Fruit fly (Drosophila melanogaster) whole organism, embryonic: ENCODE results near the gene CARPA.

Source experiments
- Ada2b ChIP-seq: fragments of 200-800 bp; sonication (Bioruptor generic); IDR thresholded peaks from 2 replicates; pipeline ENCODE4 v1.3.6; 2022; ENCODE audit warnings: missing biosample characterization, missing genetic modification characterization
- Atf-2 ChIP-seq: fragments of 200-800 bp; sonication (Bioruptor generic); optimal IDR thresholded peaks from 2 replicates; lab custom pipeline; 2016; ENCODE audit warnings: missing biosample characterization, missing genetic modification characterization
- CG10543 ChIP-seq: fragments of 200-800 bp; sonication (Bioruptor generic); optimal IDR thresholded peaks from 3 replicates; lab custom pipeline; 2017; ENCODE audit warnings: missing biosample characterization, mild to moderate bottlenecking, missing genetic modification characterization, moderate library complexity
- CG11093 ChIP-seq: fragments of 200-800 bp; sonication (Bioruptor generic); IDR thresholded peaks from 3 replicates; pipeline ENCODE4 v1.3.6; 2022; ENCODE audit warnings: missing biosample characterization, missing genetic modification characterization
- CG12769 ChIP-seq: fragments of 200-800 bp; sonication (Bioruptor generic); optimal IDR thresholded peaks from 2 replicates; lab custom pipeline; 2019; ENCODE audit warnings: missing biosample characterization, mild to moderate bottlenecking, missing genetic modification characterization, moderate library complexity
- CG14014 ChIP-seq: fragments of 200-800 bp; sonication (Bioruptor generic); IDR thresholded peaks from 2 replicates; pipeline ENCODE4 v1.3.6; 2022; ENCODE audit warnings: missing biosample characterization, missing genetic modification characterization
- CG14050 ChIP-seq: fragments of 200-800 bp; sonication (Bioruptor generic); IDR thresholded peaks from 3 replicates; pipeline ENCODE4 v1.3.6; 2022; ENCODE audit warnings: missing biosample characterization, missing genetic modification characterization
- CG14710 ChIP-seq: fragments of 200-800 bp; sonication (Bioruptor generic); optimal IDR thresholded peaks from 3 replicates; lab custom pipeline; 2019; ENCODE audit warnings: missing biosample characterization, mild to moderate bottlenecking, missing genetic modification characterization, moderate library complexity
- CG15601 ChIP-seq: fragments of 200-800 bp; sonication (Bioruptor generic); optimal IDR thresholded peaks from 3 replicates; lab custom pipeline; 2019; ENCODE audit warnings: missing biosample characterization, mild to moderate bottlenecking, missing genetic modification characterization, moderate library complexity
- CG18619 ChIP-seq: fragments of 200-800 bp; sonication (Bioruptor generic); optimal IDR thresholded peaks from 3 replicates; lab custom pipeline; 2017; ENCODE audit warnings: missing biosample characterization, mild to moderate bottlenecking, missing genetic modification characterization
- CG2199 ChIP-seq: fragments of 200-800 bp; sonication (Bioruptor generic); IDR thresholded peaks from 3 replicates; pipeline ENCODE4 v1.3.6; 2022; ENCODE audit warnings: missing biosample characterization, missing genetic modification characterization
- CG3163 ChIP-seq: fragments of 200-800 bp; sonication (Bioruptor generic); optimal IDR thresholded peaks from 3 replicates; lab custom pipeline; 2016; ENCODE audit warnings: missing biosample characterization, missing genetic modification characterization
- CG32772 ChIP-seq: fragments of 200-800 bp; sonication (Bioruptor generic); IDR thresholded peaks from 2 replicates; pipeline ENCODE4 v1.3.6; 2022; ENCODE audit warnings: missing biosample characterization, missing genetic modification characterization
- CG4360 ChIP-seq: fragments of 200-800 bp; sonication (Bioruptor generic); IDR thresholded peaks from 2 replicates; pipeline ENCODE4 v1.3.6; 2022; ENCODE audit warnings: missing biosample characterization, missing genetic modification characterization
- CG4424 ChIP-seq: fragments of 200-800 bp; sonication (Bioruptor generic); optimal IDR thresholded peaks from 3 replicates; lab custom pipeline; 2016; ENCODE audit warnings: missing biosample characterization, missing genetic modification characterization
- CG4854 ChIP-seq: fragments of 200-800 bp; sonication (Bioruptor generic); optimal IDR thresholded peaks from 2 replicates; lab custom pipeline; 2016; ENCODE audit warnings: missing biosample characterization, missing genetic modification characterization, inconsistent platforms
- CG7357 ChIP-seq: fragments of 200-800 bp; sonication (Bioruptor generic); IDR thresholded peaks from 3 replicates; pipeline ENCODE4 v1.3.6; 2022; ENCODE audit warnings: missing biosample characterization, missing genetic modification characterization
- CG7556 ChIP-seq: fragments of 200-800 bp; sonication (Bioruptor generic); optimal IDR thresholded peaks from 2 replicates; lab custom pipeline; 2017; ENCODE audit warnings: missing biosample characterization, mild to moderate bottlenecking, missing genetic modification characterization
- CG8089 ChIP-seq: fragments of 200-800 bp; sonication (Bioruptor generic); optimal IDR thresholded peaks from 3 replicates; lab custom pipeline; 2016; ENCODE audit warnings: missing biosample characterization, missing genetic modification characterization
- CG8388 ChIP-seq: fragments of 200-800 bp; sonication (Bioruptor generic); optimal IDR thresholded peaks from 2 replicates; lab custom pipeline; 2019; ENCODE audit warnings: missing biosample characterization, mild to moderate bottlenecking, missing genetic modification characterization, moderate library complexity
- CG8765 ChIP-seq: fragments of 200-800 bp; sonication (Bioruptor generic); IDR thresholded peaks from 2 replicates; pipeline ENCODE4 v1.3.6; 2022; ENCODE audit warnings: missing biosample characterization, missing genetic modification characterization
- CG9727 ChIP-seq: fragments of 200-800 bp; sonication (Bioruptor generic); optimal IDR thresholded peaks from 3 replicates; lab custom pipeline; 2017; ENCODE audit warnings: missing biosample characterization, mild to moderate bottlenecking, missing genetic modification characterization
- CG9797 ChIP-seq: fragments of 200-800 bp; sonication (Bioruptor generic); optimal IDR thresholded peaks from 3 replicates; lab custom pipeline; 2018; ENCODE audit warnings: missing biosample characterization, mild to moderate bottlenecking, missing genetic modification characterization
- Dad ChIP-seq: fragments of 200-800 bp; sonication (Bioruptor generic); optimal IDR thresholded peaks from 3 replicates; lab custom pipeline; 2016; ENCODE audit warnings: missing biosample characterization, missing genetic modification characterization
- Dfd ChIP-seq, 2 experiments: fragments of >200 bp; optimal IDR thresholded peaks; 2 replicates each; lab custom pipeline; 2017; ENCODE audit warnings: missing biosample characterization in 2 of 2, missing genetic modification characterization in 2 of 2
- Hey ChIP-seq: fragments of 200-800 bp; sonication (Bioruptor generic); optimal IDR thresholded peaks from 3 replicates; lab custom pipeline; 2018; ENCODE audit warnings: missing biosample characterization, mild to moderate bottlenecking, missing genetic modification characterization
- HmgZ ChIP-seq: fragments of 200-800 bp; sonication (Bioruptor generic); optimal IDR thresholded peaks from 2 replicates; lab custom pipeline; 2018; ENCODE audit warnings: missing biosample characterization, mild to moderate bottlenecking, missing genetic modification characterization
- Myb ChIP-seq: fragments of 200-800 bp; sonication (Bioruptor generic); optimal IDR thresholded peaks from 2 replicates; lab custom pipeline; 2016; ENCODE audit warnings: missing biosample characterization, missing genetic modification characterization
- Nf-YA ChIP-seq: fragments of 200-800 bp; sonication (Bioruptor generic); IDR thresholded peaks from 2 replicates; pipeline ENCODE4 v1.3.6; 2022; ENCODE audit warnings: missing biosample characterization, missing genetic modification characterization
- Scr ChIP-seq: fragments of 200-800 bp; sonication (Bioruptor generic); IDR thresholded peaks from 2 replicates; pipeline ENCODE4 v1.3.6; 2022; ENCODE audit warnings: missing biosample characterization, missing genetic modification characterization; ENCODE audit not compliant: partially characterized antibody
- Sox100B ChIP-seq: fragments of 200-800 bp; sonication (Bioruptor generic); optimal IDR thresholded peaks from 3 replicates; lab custom pipeline; 2018; ENCODE audit warnings: missing biosample characterization, mild to moderate bottlenecking, missing genetic modification characterization
- Sry-β ChIP-seq: fragments of 200-800 bp; sonication (Bioruptor generic); optimal IDR thresholded peaks from 2 replicates; lab custom pipeline; 2018; ENCODE audit warnings: missing biosample characterization, mild to moderate bottlenecking, missing genetic modification characterization, moderate library complexity
- Ssrp ChIP-seq: fragments of 200-800 bp; sonication (Bioruptor generic); optimal IDR thresholded peaks from 2 replicates; lab custom pipeline; 2018; ENCODE audit warnings: missing biosample characterization, mild to moderate bottlenecking, missing genetic modification characterization, moderate library complexity
- bowl ChIP-seq: fragments of 200-800 bp; sonication (Bioruptor generic); IDR thresholded peaks from 2 replicates; pipeline ENCODE4 v1.3.6; 2022; ENCODE audit warnings: missing biosample characterization, missing genetic modification characterization
- chinmo ChIP-seq: fragments of 200-800 bp; sonication (Bioruptor generic); IDR thresholded peaks from 4 replicates; pipeline ENCODE4 v1.3.6; 2022; ENCODE audit warnings: missing biosample characterization, missing genetic modification characterization; ENCODE audit not compliant: partially characterized antibody
- chm ChIP-seq: fragments of 200-800 bp; sonication (Bioruptor generic); IDR thresholded peaks from 2 replicates; pipeline ENCODE4 v1.3.6; 2022; ENCODE audit warnings: missing biosample characterization, missing genetic modification characterization
- chn ChIP-seq: fragments of 200-800 bp; sonication (Bioruptor generic); optimal IDR thresholded peaks from 2 replicates; lab custom pipeline; 2016; ENCODE audit warnings: missing biosample characterization, missing genetic modification characterization
- danr ChIP-seq: fragments of 200-800 bp; sonication (Bioruptor generic); IDR thresholded peaks from 2 replicates; pipeline ENCODE4 v1.3.6; 2022; ENCODE audit warnings: missing biosample characterization, missing genetic modification characterization
- kni ChIP-seq: fragments of 200-800 bp; sonication (Bioruptor generic); optimal IDR thresholded peaks from 3 replicates; lab custom pipeline; 2017; ENCODE audit warnings: mild to moderate bottlenecking, missing biosample characterization, missing genetic modification reagents, missing genetic modification characterization
- knrl ChIP-seq: fragments of 200-800 bp; sonication (Bioruptor generic); IDR thresholded peaks from 3 replicates; pipeline ENCODE4 v1.3.6; 2022; ENCODE audit warnings: missing biosample characterization, missing genetic modification characterization; ENCODE audit not compliant: partially characterized antibody
- pros ChIP-seq: fragments of 200-800 bp; sonication (Bioruptor generic); optimal IDR thresholded peaks from 3 replicates; lab custom pipeline; 2019; ENCODE audit warnings: missing biosample characterization, mild to moderate bottlenecking, missing genetic modification characterization, moderate library complexity
- row ChIP-seq: fragments of 200-800 bp; sonication (Bioruptor generic); IDR thresholded peaks from 3 replicates; pipeline ENCODE4 v1.3.6; 2022; ENCODE audit warnings: missing biosample characterization, missing genetic modification characterization
- sisA ChIP-seq: fragments of 200-800 bp; sonication (Bioruptor generic); IDR thresholded peaks from 2 replicates; pipeline ENCODE4 v1.3.6; 2022; ENCODE audit warnings: missing biosample characterization, missing genetic modification characterization
- sqz ChIP-seq: fragments of 200-800 bp; sonication (Bioruptor generic); optimal IDR thresholded peaks from 3 replicates; lab custom pipeline; 2018; ENCODE audit warnings: missing biosample characterization, mild to moderate bottlenecking, missing genetic modification characterization
- sr ChIP-seq: fragments of 200-800 bp; sonication (Bioruptor generic); IDR thresholded peaks from 3 replicates; pipeline ENCODE4 v1.3.6; 2022; ENCODE audit warnings: missing biosample characterization, missing genetic modification characterization
- ssp ChIP-seq: fragments of 200-800 bp; sonication (Bioruptor generic); IDR thresholded peaks from 2 replicates; pipeline ENCODE4 v1.3.6; 2022; ENCODE audit warnings: missing biosample characterization, missing genetic modification characterization
- stc ChIP-seq: fragments of 200-800 bp; sonication (Bioruptor generic); IDR thresholded peaks from 2 replicates; pipeline ENCODE4 v1.3.6; 2022; ENCODE audit warnings: missing biosample characterization, missing genetic modification characterization
- vfl ChIP-seq: fragments of 200-800 bp; sonication (Bioruptor generic); optimal IDR thresholded peaks from 2 replicates; lab custom pipeline; 2016; ENCODE audit warnings: missing biosample characterization, missing genetic modification characterization
- vvl ChIP-seq: fragments of 200-800 bp; sonication (Bioruptor generic); IDR thresholded peaks from 2 replicates; pipeline ENCODE4 v1.3.6; 2022; ENCODE audit warnings: missing biosample characterization, missing genetic modification characterization
- zen2 ChIP-seq: fragments of 200-800 bp; sonication (Bioruptor generic); IDR thresholded peaks from 3 replicates; pipeline ENCODE4 v1.3.6; 2022; ENCODE audit warnings: missing biosample characterization, missing genetic modification characterization; ENCODE audit not compliant: partially characterized antibody

CARPA gene

DNA sequence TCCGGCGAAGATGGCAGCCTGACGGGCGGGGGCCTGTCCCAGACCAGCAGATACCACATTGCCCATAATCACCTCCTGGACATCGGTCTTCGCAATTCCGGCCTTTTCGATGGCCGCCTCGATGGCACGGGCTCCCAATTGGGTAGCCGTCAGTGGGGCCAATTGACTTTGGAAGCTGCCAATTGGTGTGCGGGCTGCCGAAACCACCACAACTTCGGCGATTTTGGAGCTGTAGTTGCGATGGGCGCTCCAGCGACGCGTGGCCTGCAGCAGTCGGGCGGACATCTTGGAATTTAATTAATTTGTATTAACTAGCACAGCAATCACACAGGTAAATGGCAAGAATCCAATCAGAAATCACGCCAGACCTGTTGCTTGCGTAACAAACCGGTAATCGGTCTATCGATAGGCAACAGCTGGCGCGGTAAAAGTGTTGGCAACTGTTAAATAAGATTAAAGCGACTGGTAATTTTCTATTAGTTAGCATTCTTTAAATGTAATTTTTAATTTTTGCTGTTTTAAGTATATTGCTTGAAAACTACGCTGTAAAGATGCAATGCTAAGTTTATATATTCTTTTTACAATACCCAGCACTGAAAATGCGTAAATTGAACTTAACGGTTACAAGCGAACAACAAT, 62.5 kb downstream of the CARPA start, which contains the start of gene Acat1 (continued):
- TF ChIP-seq CG14050 (GFP tag; lab: Robert Waterston, UW) (no peak; the same call in 2 of the 3 replicates), CG8089 (GFP tag; lab: Kevin White, UChicago) (no peak), pros (no peak), vfl (GFP tag; lab: Kevin White, UChicago) (no peak), HmgZ (peak; percentile 34), Scr (GFP tag; lab: Robert Waterston, UW) (peak; percentile 51), CG15601 (tag; lab: Kevin White, UChicago) (no peak), CG4424 (GFP tag; lab: Kevin White, UChicago) (peak; percentile 52), danr (GFP tag; lab: Robert Waterston, UW) (no peak), CG14710 (tag; lab: Kevin White, UChicago) (peak; percentile 53), Hey (tag; lab: Kevin White, UChicago) (no peak), zen2 (GFP tag; lab: Robert Waterston, UW) (no peak), Ssrp (tag; lab: Kevin White, UChicago) (peak; percentile 18), Sox100B (GFP tag; lab: Kevin White, UChicago) (no peak), CG32772 (GFP tag; lab: Robert Waterston, UW) (0 out of 2 replicates have a peak, but pooled peaks have one; percentile 5), sqz (GFP tag; lab: Kevin White, UChicago) (no peak), CG9797 (GFP tag; lab: Kevin White, UChicago) (no peak), CG2199 (GFP tag; lab: Robert Waterston, UW) (0 out of 3 replicates have a peak, but pooled peaks have one; percentile 15), CG3163 (GFP tag; lab: Kevin White, UChicago) (no peak), Dfd (GFP tag; optimal IDR thresholded peaks at IDR 0.05; lab: Kevin White, UChicago) (no peak), sisA (GFP tag; lab: Robert Waterston, UW) (peak; percentile 51), CG7556 (GFP tag; lab: Kevin White, UChicago) (peak; percentile 58), CG9727 (GFP tag; lab: Kevin White, UChicago) (peak; percentile 59), stc (GFP tag; lab: Robert Waterston, UW) (peak; percentile 66), Ada2b (GFP tag; lab: Robert Waterston, UW) (no peak), CG4854 (GFP tag; lab: Kevin White, UChicago) (no peak), CG14014 (GFP tag; lab: Robert Waterston, UW) (peak; percentile 18; the same call in 1 of the 2 replicates), CG4360 (GFP tag; lab: Robert Waterston, UW) (no peak), bowl (GFP tag; lab: Robert Waterston, UW) (no peak), kni (GFP tag; lab: Kevin White, UChicago) (no peak), CG7357 (GFP tag; lab: Robert Waterston, UW) (no peak), Dad (GFP tag; lab: Kevin White, UChicago) (peak; percentile 38), row (peak; percentile 43; the same call in 1 of the 3 replicates), vvl (GFP tag; lab: Robert Waterston, UW) (peak; percentile 83), Myb (GFP tag; lab: Kevin White, UChicago) (peak; percentile 88), chinmo (GFP tag; lab: Robert Waterston, UW) (0 out of 4 replicates have a peak, but pooled peaks have one; percentile 56), Atf-2 (GFP tag; lab: Kevin White, UChicago) (peak; percentile 34), CG11093 (GFP tag; lab: Robert Waterston, UW) (no peak), Sry-β (GFP tag; lab: Kevin White, UChicago) (peak; percentile 49), Nf-YA (0 out of 2 replicates have a peak, but pooled peaks have one; percentile 11), CG10543 (GFP tag; lab: Kevin White, UChicago) (no peak), chm (GFP tag; lab: Robert Waterston, UW) (no peak), CG12769 (tag; lab: Kevin White, UChicago) (no peak), knrl (GFP tag; lab: Robert Waterston, UW) (peak; percentile 35; the same call in 1 of the 3 replicates), sr (GFP tag; lab: Robert Waterston, UW) (no peak), CG8388 (GFP tag; lab: Kevin White, UChicago) (peak; percentile 35), ssp (GFP tag; lab: Robert Waterston, UW) (no peak; the same call in 1 of the 2 replicates), chn (peak; percentile 53), CG18619 (GFP tag; lab: Kevin White, UChicago) (peak; percentile 15), CG8765 (GFP tag; lab: Robert Waterston, UW) (no peak)
